Worm (Caenorhabditis elegans) whole organism, early embryonic: ENCODE data around the gene vha-1.

Experiments used
- B0310.2 ChIP-seq: sonication (generic microtip); optimal IDR thresholded peaks from 2 replicates; lab custom pipeline; 2016; ENCODE audit warnings: mild to moderate bottlenecking, missing genetic modification characterization, missing compliant biosample characterization
- F13C5.2 ChIP-seq: sonication (generic microtip); optimal IDR thresholded peaks from 2 replicates; lab custom pipeline; 2017; ENCODE audit warnings: mild to moderate bottlenecking, missing genetic modification characterization, inconsistent platforms, missing compliant biosample characterization
- aly-1 ChIP-seq: sonication (generic microtip); optimal IDR thresholded peaks from 2 replicates; lab custom pipeline; 2016; ENCODE audit warnings: missing genetic modification characterization, missing compliant biosample characterization
- ama-1 ChIP-seq: fragments of 150-350 bp; optimal IDR thresholded peaks from 2 replicates; lab custom pipeline; 2014
- ceh-13 ChIP-seq: fragments of 200-800 bp; sonication (Bioruptor generic); optimal IDR thresholded peaks from 2 replicates; lab custom pipeline; 2018; ENCODE audit warnings: mild to moderate bottlenecking, missing genetic modification characterization, missing compliant biosample characterization
- ceh-36 ChIP-seq: sonication (generic microtip); optimal IDR thresholded peaks from 2 replicates; lab custom pipeline; 2016; ENCODE audit warnings: missing genetic modification characterization, inconsistent platforms, missing compliant biosample characterization
- ets-7 ChIP-seq: sonication (generic microtip); optimal IDR thresholded peaks from 2 replicates; lab custom pipeline; 2016; ENCODE audit warnings: missing genotype, missing genetic modification characterization, missing compliant biosample characterization
- hmbx-1 ChIP-seq: sonication (generic microtip); optimal IDR thresholded peaks from 2 replicates; lab custom pipeline; 2016; ENCODE audit warnings: mild to moderate bottlenecking, missing genetic modification characterization, missing compliant biosample characterization
- pes-1 ChIP-seq: fragments of 200-800 bp; sonication (Bioruptor generic); IDR thresholded peaks from 2 replicates; pipeline ENCODE4 v1.3.6; 2022; ENCODE audit warnings: missing genetic modification reagents, missing genetic modification characterization, missing compliant biosample characterization
- scrt-1 ChIP-seq: fragments of 200-800 bp; sonication (Bioruptor generic); IDR thresholded peaks from 2 replicates; pipeline ENCODE4 v1.3.6; 2022; ENCODE audit warnings: missing genetic modification characterization, missing compliant biosample characterization
- sea-1 ChIP-seq: fragments of 200-800 bp; sonication (Bioruptor generic); conservative IDR thresholded peaks from 2 replicates; pipeline ENCODE4 v1.3.6; 2022; ENCODE audit warnings: missing genetic modification characterization, missing compliant biosample characterization
- tbx-11 ChIP-seq: fragments of 200-800 bp; sonication (Bioruptor generic); IDR thresholded peaks from 2 replicates; pipeline ENCODE4 v1.3.6; 2022; ENCODE audit warnings: missing genetic modification characterization, missing compliant biosample characterization
- tra-4 ChIP-seq: sonication (generic microtip); optimal IDR thresholded peaks from 2 replicates; lab custom pipeline; 2017; ENCODE audit warnings: missing genetic modification characterization, missing compliant biosample characterization

ce11 chrIII:9744525-9744924 is 36.5 kb upstream of the vha-1 start:
- no peak for TF ChIP-seq ama-1 (lab: Kevin White, UChicago)
- TF ChIP-seq tbx-11 (GFP tag; lab: Robert Waterston, UW) = no peak
- no peak for TF ChIP-seq tra-4 (tag; lab: Kevin White, UChicago)
- no peak for TF ChIP-seq pes-1 (GFP tag; lab: Robert Waterston, UW)
- TF ChIP-seq ceh-36 (tag; lab: Kevin White, UChicago) = no peak
- TF ChIP-seq hmbx-1 (tag; lab: Kevin White, UChicago) = no peak
- no peak for TF ChIP-seq B0310.2 (tag; lab: Kevin White, UChicago)
- no peak for TF ChIP-seq aly-1
- TF ChIP-seq scrt-1 (GFP tag; lab: Robert Waterston, UW) = no peak
- TF ChIP-seq F13C5.2 = no peak
- TF ChIP-seq ets-7 (tag; lab: Kevin White, UChicago) = no peak
- no peak for TF ChIP-seq ceh-13
- TF ChIP-seq sea-1 (GFP tag; lab: Robert Waterston, UW) = no peak
